Worm (Caenorhabditis elegans): ENCODE measurements around the gene chil-2.

DNA sequence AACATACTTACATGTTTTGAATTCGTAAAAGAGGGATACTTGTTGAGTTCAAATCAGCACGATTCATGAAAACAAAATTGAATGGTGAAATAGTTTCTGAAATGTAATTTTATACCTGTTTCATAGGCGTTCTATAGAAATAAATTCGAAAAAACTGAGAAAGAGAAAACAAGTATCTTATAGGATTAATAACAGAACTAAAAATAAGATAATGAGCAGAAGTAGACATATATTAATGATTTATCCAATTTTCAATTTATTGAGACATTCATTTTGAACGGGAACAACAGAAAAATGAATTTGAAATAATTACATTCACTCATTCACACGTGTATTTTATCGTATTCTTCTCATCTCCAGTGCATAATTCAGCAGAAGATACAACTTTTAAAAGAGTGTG lies 16.6 kb downstream of the chil-2 start, which contains the start of gene chil-6:
- TF ChIP-seq ces-1 (GFP tag; optimal IDR thresholded peaks at IDR 0.05) (no peak), mep-1 (tag; optimal IDR thresholded peaks at IDR 0.05) (no peak), hlh-1 (tag; optimal IDR thresholded peaks at IDR 0.05) (no peak), pha-4 (tag; optimal IDR thresholded peaks at IDR 0.05) (no peak), snpc-4 (tag; optimal IDR thresholded peaks at IDR 0.05) (no peak), unc-62 (GFP tag; optimal IDR thresholded peaks at IDR 0.05) (no peak), unc-120 (tag; optimal IDR thresholded peaks at IDR 0.05; ENCODE audit: poor library complexity, severe bottlenecking) (no peak), elt-3 (tag; optimal IDR thresholded peaks at IDR 0.05) (no peak), cnd-1 (tag; optimal IDR thresholded peaks at IDR 0.05) (no peak), mls-2 (tag; optimal IDR thresholded peaks at IDR 0.05) (no peak), ztf-11 (tag; optimal IDR thresholded peaks at IDR 0.05) (no peak), lin-13 (tag; optimal IDR thresholded peaks at IDR 0.05) (no peak), tbx-8 (GFP tag; optimal IDR thresholded peaks at IDR 0.05) (no peak), ceh-43 (GFP tag; optimal IDR thresholded peaks at IDR 0.05) (no peak)

Data from whole organism, mixed stage, embryonic.